Fruit fly (Drosophila melanogaster) Kc167 (cell line): Measurements from ENCODE around the gene dlg1.

Experiments
- Sin3A ChIP-seq: fragments of >200 bp; optimal IDR thresholded peaks from 2 replicates; lab custom pipeline; 2018; ENCODE audit warnings: missing external identifiers
- h ChIP-seq: fragments of >200 bp; optimal IDR thresholded peaks from 3 replicates; lab custom pipeline; 2018; ENCODE audit warnings: missing external identifiers
- insv ChIP-seq: fragments of >200 bp; optimal IDR thresholded peaks from 3 replicates; lab custom pipeline; 2018; ENCODE audit warnings: missing external identifiers
- ttk ChIP-seq: sonication (Bioruptor generic); optimal IDR thresholded peaks from 2 replicates; lab custom pipeline; 2017; ENCODE audit warnings: missing external identifiers

DNA sequence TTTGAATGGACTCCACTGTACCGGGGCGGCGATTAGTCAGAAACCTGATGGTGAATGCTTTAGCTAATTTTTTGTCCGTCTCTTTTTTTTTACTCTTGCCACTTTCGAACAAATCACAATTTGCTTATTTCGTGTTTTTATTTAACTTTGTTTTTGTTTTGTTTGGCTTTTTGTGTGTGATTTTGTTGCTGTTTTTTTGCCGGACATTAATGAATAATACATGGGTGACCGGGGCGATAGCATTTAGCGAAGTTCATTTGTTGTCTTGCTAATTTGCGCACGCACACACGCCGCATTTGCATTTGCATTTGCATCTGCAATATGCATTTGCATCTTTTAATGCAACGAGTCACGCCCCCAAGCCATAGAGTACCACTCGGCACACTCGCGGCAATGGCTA, 79.2 kb downstream of the dlg1 start:
- TF ChIP-seq Sin3A (lab: Kevin White, UChicago), result no peak
- no peak for TF ChIP-seq ttk (lab: Kevin White, UChicago)
- no peak for TF ChIP-seq h (lab: Kevin White, UChicago)
- no peak for TF ChIP-seq insv
